Fruit fly (Drosophila melanogaster): ENCODE measurements around the gene Idh3g.

Idh3g gene

DNA sequence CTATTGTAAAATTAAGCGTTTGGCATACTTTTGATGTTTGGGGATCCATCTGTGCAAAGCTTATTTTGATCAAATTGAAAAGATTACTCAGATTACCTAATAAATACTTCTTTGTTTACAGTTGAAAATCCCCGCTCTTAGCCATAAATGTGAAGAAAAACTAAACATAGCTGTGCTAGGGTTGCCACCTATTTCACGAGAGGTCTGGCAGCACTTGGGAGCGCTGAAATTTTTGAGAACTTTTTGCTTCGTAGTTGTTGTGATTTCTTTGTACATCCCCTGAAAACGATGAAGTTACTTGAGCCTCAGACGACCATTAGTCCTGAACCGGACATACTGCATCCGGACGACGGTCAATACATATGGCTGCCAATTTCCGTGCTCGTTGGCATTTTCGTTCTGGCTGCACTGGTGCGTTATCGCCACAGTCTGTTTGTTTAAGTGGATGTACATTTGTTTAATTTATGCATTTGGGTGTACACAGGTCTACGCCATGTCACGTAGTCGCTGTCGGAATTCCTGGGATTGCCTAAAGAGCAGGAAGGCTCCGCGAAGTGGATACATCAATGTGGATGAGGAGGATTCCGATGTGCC lies 2.1 kb upstream of the Idh3g start, which contains the start of the genes CG4730 and CG5039:
Gene CG4730 (minus strand): TSS at position 194 of the 594 bp plus-strand sequence.
Gene CG5039 (plus strand): TSS at position 195 of the 594 bp plus-strand sequence.
- TF ChIP-seq Clk (GFP tag; optimal IDR thresholded peaks at IDR 0.05) (no peak), ovo (GFP tag; optimal IDR thresholded peaks at IDR 0.05) (no peak), kay (GFP tag; ENCODE audit: borderline replicate concordance) (no peak), Hr96 (GFP tag; optimal IDR thresholded peaks at IDR 0.05) (no peak), CG7045 (GFP tag; optimal IDR thresholded peaks at IDR 0.05) (no peak), toe (GFP tag; optimal IDR thresholded peaks at IDR 0.05) (no peak), pad (GFP tag; optimal IDR thresholded peaks at IDR 0.05) (no peak), CG7101 (tag; optimal IDR thresholded peaks at IDR 0.05) (peak; percentile 28), CG12768 (GFP tag; optimal IDR thresholded peaks at IDR 0.05) (no peak), CG5204 (GFP tag; optimal IDR thresholded peaks at IDR 0.05) (no peak), Crg-1 (GFP tag; optimal IDR thresholded peaks at IDR 0.05) (peak; percentile 49), CG33017 (tag; optimal IDR thresholded peaks at IDR 0.05) (no peak), bab1 (GFP tag; optimal IDR thresholded peaks at IDR 0.05) (peak; percentile 36), CG11617 (GFP tag; optimal IDR thresholded peaks at IDR 0.05) (peak; percentile 39), cic (GFP tag; optimal IDR thresholded peaks at IDR 0.05) (no peak), CG14711 (tag; optimal IDR thresholded peaks at IDR 0.05) (peak; percentile 62), tj (GFP tag; optimal IDR thresholded peaks at IDR 0.05) (peak; percentile 2), CG1620 (GFP tag; optimal IDR thresholded peaks at IDR 0.05) (no peak)

DNA sequence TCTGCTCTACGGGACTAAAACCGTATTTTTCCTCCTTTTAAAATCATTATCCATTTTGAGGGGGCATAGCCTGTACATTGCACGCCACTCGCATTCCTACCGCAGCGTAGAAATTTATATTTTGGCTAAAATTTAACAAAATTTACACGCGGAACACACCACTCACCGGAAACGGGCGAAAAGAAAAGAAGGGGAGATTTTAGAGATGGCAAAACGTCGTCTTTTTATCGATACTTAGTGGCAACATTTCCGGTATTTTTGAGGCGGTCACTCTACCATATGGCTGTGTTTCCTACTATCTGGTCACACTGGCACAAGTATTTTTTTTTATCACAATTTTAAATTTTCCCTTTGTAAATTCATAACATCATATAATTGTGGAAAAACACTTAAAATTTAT lies 4.2 kb downstream of the Idh3g start, which contains the start of gene RpL27:
Gene RpL27 (minus strand): TSS at position 193 of the 400 bp plus-strand sequence.
- peak; percentile 76 for TF ChIP-seq CG5204 (GFP tag; optimal IDR thresholded peaks at IDR 0.05)
- peak; percentile 77 for TF ChIP-seq CG33017 (tag; optimal IDR thresholded peaks at IDR 0.05)
- peak; percentile 82 for TF ChIP-seq CG7045 (GFP tag; optimal IDR thresholded peaks at IDR 0.05)
- TF ChIP-seq CG11617 (GFP tag; optimal IDR thresholded peaks at IDR 0.05): peak; percentile 88
- TF ChIP-seq ovo (GFP tag; optimal IDR thresholded peaks at IDR 0.05): peak; percentile 80
- TF ChIP-seq CG14711 (tag; optimal IDR thresholded peaks at IDR 0.05): peak; percentile 69
- peak; percentile 88 for TF ChIP-seq Mnt (GFP tag; optimal IDR thresholded peaks at IDR 0.05)
- TF ChIP-seq tj (GFP tag; optimal IDR thresholded peaks at IDR 0.05): peak; percentile 59
- TF ChIP-seq cic (GFP tag; optimal IDR thresholded peaks at IDR 0.05): peak; percentile 40
- TF ChIP-seq Clk (GFP tag; optimal IDR thresholded peaks at IDR 0.05): peak; percentile 62
- peak; percentile 67 for TF ChIP-seq toe (GFP tag; optimal IDR thresholded peaks at IDR 0.05)
- peak; percentile 89 for TF ChIP-seq CG7101 (tag; optimal IDR thresholded peaks at IDR 0.05)
- TF ChIP-seq pad (GFP tag; optimal IDR thresholded peaks at IDR 0.05): peak; percentile 92
- TF ChIP-seq kay (GFP tag; ENCODE audit: borderline replicate concordance): no peak
- no peak for TF ChIP-seq Hr96 (GFP tag; optimal IDR thresholded peaks at IDR 0.05)
- peak; percentile 91 for TF ChIP-seq bab1 (GFP tag; optimal IDR thresholded peaks at IDR 0.05)
- peak; percentile 77 for TF ChIP-seq CG1620 (GFP tag; optimal IDR thresholded peaks at IDR 0.05)
- peak; percentile 75 for TF ChIP-seq Crg-1 (GFP tag; optimal IDR thresholded peaks at IDR 0.05)
- TF ChIP-seq cnc (optimal IDR thresholded peaks at IDR 0.05): no peak
- peak; percentile 81 for TF ChIP-seq CG12768 (GFP tag; optimal IDR thresholded peaks at IDR 0.05)

DNA sequence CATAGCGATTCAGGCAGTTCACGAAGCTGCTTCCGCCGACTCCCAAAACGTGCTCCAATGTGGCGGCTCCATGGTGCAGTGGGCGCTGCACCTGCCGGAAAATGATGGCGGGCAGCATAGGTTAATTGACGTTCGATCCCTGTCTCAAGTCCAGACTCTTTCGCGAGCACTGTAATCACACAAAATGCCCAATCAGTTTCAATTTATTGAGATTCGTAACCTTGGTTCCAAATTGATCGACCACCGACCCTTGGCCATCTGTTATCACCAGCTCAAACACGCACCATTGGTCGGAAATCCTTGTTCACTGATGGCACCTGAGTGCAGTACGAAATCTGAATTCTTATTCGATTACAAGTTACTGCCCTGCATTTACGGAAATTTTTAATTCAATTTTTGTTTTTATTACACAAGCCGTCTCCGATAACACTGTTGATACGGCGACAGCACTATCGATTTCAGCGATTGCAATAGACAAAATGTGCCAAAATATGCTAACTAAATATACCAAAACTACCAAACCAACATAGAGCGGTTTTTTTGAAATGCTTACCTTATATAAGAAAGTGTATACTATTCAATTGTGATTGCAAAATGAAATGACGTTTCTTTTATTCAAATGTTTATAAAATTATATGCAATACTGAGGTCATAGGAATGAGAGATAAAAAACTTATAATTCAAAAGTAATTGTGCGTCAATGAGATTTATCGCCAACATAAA lies 6.2 kb downstream of the Idh3g start, which contains the start of gene CLS:
Gene CLS (minus strand): TSS at position 673 of the 723 bp plus-strand sequence.
- no peak for TF ChIP-seq cic (GFP tag; optimal IDR thresholded peaks at IDR 0.05)
- TF ChIP-seq CG14711 (tag; optimal IDR thresholded peaks at IDR 0.05): peak; percentile 13

DNA sequence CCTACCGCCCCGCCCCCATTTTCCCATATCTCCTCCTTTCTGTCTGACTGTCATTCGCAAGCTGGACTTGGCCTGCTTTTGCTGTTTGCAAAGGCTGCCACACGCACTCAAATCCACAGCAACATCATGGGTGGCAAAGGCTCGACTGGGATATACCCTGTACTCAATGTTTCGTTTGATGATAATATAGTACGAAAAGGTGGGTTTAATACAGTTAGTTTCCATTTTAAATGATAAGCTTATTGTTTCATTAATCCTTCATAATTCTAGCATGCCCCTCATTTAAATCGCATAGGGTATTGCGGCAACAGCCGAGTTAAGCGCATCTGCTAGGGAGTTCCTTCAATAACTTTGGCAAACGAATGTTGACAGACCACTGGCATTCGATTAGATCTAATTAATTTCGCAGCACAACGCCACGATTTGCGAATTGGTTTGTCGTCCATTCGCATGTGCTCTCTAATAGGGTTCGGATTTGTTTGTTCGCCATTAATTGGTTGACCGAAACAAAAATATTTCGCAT lies 13.6 kb downstream of the Idh3g start:
- no peak for TF ChIP-seq CG1620 (GFP tag; optimal IDR thresholded peaks at IDR 0.05)
- no peak for TF ChIP-seq Mnt (GFP tag; optimal IDR thresholded peaks at IDR 0.05)
- no peak for TF ChIP-seq kay (GFP tag; ENCODE audit: borderline replicate concordance)
- no peak for TF ChIP-seq pad (GFP tag; optimal IDR thresholded peaks at IDR 0.05)
- no peak for TF ChIP-seq bab1 (GFP tag; optimal IDR thresholded peaks at IDR 0.05)
- TF ChIP-seq ovo (GFP tag; optimal IDR thresholded peaks at IDR 0.05): no peak
- no peak for TF ChIP-seq tj (GFP tag; optimal IDR thresholded peaks at IDR 0.05)

- TF ChIP-seq CG11617 (GFP tag; optimal IDR thresholded peaks at IDR 0.05) (no peak), bab1 (GFP tag; optimal IDR thresholded peaks at IDR 0.05) (no peak), Hr96 (GFP tag; optimal IDR thresholded peaks at IDR 0.05) (no peak)
Measured at dm6 chr3R:25720024-25720574, 39.5 kb downstream of the Idh3g start.

- no peak for TF ChIP-seq CG7101 (tag; optimal IDR thresholded peaks at IDR 0.05)
- TF ChIP-seq tj (GFP tag; optimal IDR thresholded peaks at IDR 0.05): no peak
- no peak for TF ChIP-seq Hr96 (GFP tag; optimal IDR thresholded peaks at IDR 0.05)
- TF ChIP-seq CG14711 (tag; optimal IDR thresholded peaks at IDR 0.05): no peak
- TF ChIP-seq CG5204 (GFP tag; optimal IDR thresholded peaks at IDR 0.05): no peak
- TF ChIP-seq cic (GFP tag; optimal IDR thresholded peaks at IDR 0.05): no peak
Measured at dm6 chr3R:25721030-25721429, 40.4 kb downstream of the Idh3g start.
